Fruit fly (Drosophila melanogaster) whole organism, adult: ENCODE data around the gene Osi18.

Source experiments
- CG11617 ChIP-seq: fragments of 200-800 bp; sonication (Bioruptor generic); optimal IDR thresholded peaks from 2 replicates; lab custom pipeline; 2017; ENCODE audit warnings: mild to moderate bottlenecking, missing biosample characterization, missing genetic modification reagents, missing genetic modification characterization
- CG33017 ChIP-seq: fragments of 200-800 bp; sonication (Bioruptor generic); optimal IDR thresholded peaks from 2 replicates; lab custom pipeline; 2018; ENCODE audit warnings: missing biosample characterization, mild to moderate bottlenecking, missing genetic modification characterization, moderate library complexity
- CG7045 ChIP-seq: fragments of 200-800 bp; sonication (Bioruptor generic); optimal IDR thresholded peaks from 2 replicates; lab custom pipeline; 2017; ENCODE audit warnings: missing biosample characterization, mild to moderate bottlenecking, missing genetic modification characterization
- Clk ChIP-seq: fragments of 200-800 bp; sonication (Bioruptor generic); optimal IDR thresholded peaks from 2 replicates; lab custom pipeline; 2017; ENCODE audit warnings: missing biosample characterization, missing genetic modification characterization
- Crg-1 ChIP-seq: fragments of 200-800 bp; sonication (Bioruptor generic); optimal IDR thresholded peaks from 2 replicates; lab custom pipeline; 2016; ENCODE audit warnings: missing biosample characterization, missing genetic modification characterization
- Hr96 ChIP-seq: fragments of 200-800 bp; sonication (Bioruptor generic); optimal IDR thresholded peaks from 2 replicates; lab custom pipeline; 2016; ENCODE audit warnings: missing biosample characterization, missing genetic modification characterization
- kay ChIP-seq: fragments of 200-800 bp; sonication (Bioruptor generic); peaks from one replicate; lab custom pipeline; 2016; ENCODE audit warnings: missing biosample characterization, missing genetic modification characterization, borderline replicate concordance
- ovo ChIP-seq: fragments of 200-800 bp; sonication (Bioruptor generic); optimal IDR thresholded peaks from 2 replicates; lab custom pipeline; 2016; ENCODE audit warnings: missing biosample characterization, missing genetic modification characterization

dm6 chr3R:6350755-6351154 is 20.7 kb downstream of the Osi18 start, which contains the start of gene Pak:
- TF ChIP-seq CG7045 (no peak), ovo (no peak), Crg-1 (GFP tag; lab: Kevin White, UChicago) (no peak), kay (GFP tag; lab: Kevin White, UChicago) (no peak), CG33017 (tag; lab: Kevin White, UChicago) (no peak), Clk (GFP tag; lab: Kevin White, UChicago) (no peak), CG11617 (GFP tag; lab: Kevin White, UChicago) (no peak), Hr96 (GFP tag; lab: Kevin White, UChicago) (no peak)
